Fruit fly (Drosophila melanogaster) Kc167 (cell line): ENCODE measurements around the gene CG34138.

Experiments
- Sin3A ChIP-seq: fragments of >200 bp; optimal IDR thresholded peaks from 2 replicates; lab custom pipeline; 2018; ENCODE audit warnings: missing external identifiers
- h ChIP-seq: fragments of >200 bp; optimal IDR thresholded peaks from 3 replicates; lab custom pipeline; 2018; ENCODE audit warnings: missing external identifiers

- no peak for TF ChIP-seq h (lab: Kevin White, UChicago)
- no peak for TF ChIP-seq Sin3A (lab: Kevin White, UChicago)
These were observed 10.3 kb upstream of the CG34138 start for dm6 chr3R:19624482-19624881.
